2 fruit fly cellular contexts compared by ENCODE assay signal in the genomic region with DNA sequence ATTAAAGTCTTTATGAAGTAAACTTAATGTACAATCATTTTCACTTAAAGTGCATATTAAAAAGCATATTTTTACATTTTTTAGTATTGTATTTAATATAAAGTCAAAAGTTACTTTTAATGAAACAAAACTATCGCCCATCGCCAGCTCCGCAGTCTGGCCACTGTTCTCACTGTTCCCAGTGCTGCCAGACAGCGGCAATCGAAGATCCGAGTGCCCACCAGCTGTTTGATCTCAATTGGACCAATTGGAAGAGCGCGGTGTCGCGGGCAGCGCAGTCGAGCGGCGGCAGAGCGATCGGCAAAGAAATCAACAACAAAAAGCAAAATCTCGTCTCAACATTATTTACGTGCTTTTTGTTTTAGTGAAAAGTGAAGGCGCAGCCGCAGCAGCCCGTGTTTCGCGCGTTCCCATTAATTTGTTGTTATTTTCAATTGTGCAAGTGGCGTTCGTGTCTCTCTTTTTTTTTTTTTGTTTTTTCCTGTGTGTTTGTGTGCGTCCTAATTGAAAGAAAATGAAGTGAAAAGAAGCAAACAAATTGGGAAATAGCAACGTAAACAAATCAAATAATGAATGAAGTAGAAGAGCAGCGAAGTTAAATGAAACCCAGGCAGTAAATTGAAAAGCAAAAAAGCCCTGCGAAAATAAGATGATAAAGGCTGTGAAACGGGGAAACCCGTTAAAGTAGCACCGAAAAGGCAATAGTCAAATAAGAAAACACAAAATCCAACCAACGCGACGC.
A peak's percentile ranks its signal among the peaks of the same experiment; 100 is the strongest.
TF ChIP-seq lines count a peak whose summit lies in the region.

Gene rdgA (plus strand): TSS at position 264 of the 742 bp plus-strand sequence.

TF ChIP-seq in whole organism, embryonic, 481 proteins besides CTCF, POLR2A, EP300 and RAD21 (continued from another document and continues in another):
- TF ChIP-seq CG9797 (GFP tag; optimal IDR thresholded peaks at IDR 0.05; lab: Kevin White, UChicago) (no peak), CG16813 (GFP tag; IDR thresholded peaks at IDR 0.05; lab: Robert Waterston, UW; ENCODE audit: partially characterized antibody) (peak; percentile 63), Adf1 (GFP tag; IDR thresholded peaks at IDR 0.05; lab: Robert Waterston, UW) (peak; percentile 93), so (GFP tag; IDR thresholded peaks at IDR 0.05; lab: Robert Waterston, UW) (no peak), NfI (GFP tag; optimal IDR thresholded peaks at IDR 0.05; lab: Kevin White, UChicago) (peak; percentile 33), CG9215 (GFP tag; IDR thresholded peaks at IDR 0.05; lab: Robert Waterston, UW) (peak; percentile 41; the same call in 1 of the 2 replicates), Ada2b (GFP tag; IDR thresholded peaks at IDR 0.05; lab: Robert Waterston, UW) (peak; percentile 34; the same call in 1 of the 2 replicates), dm (GFP tag; optimal IDR thresholded peaks at IDR 0.05; lab: Kevin White, UChicago) (no peak), CG3065 (GFP tag; optimal IDR thresholded peaks at IDR 0.05; lab: Kevin White, UChicago) (no peak), CG33557 (GFP tag; optimal IDR thresholded peaks at IDR 0.05; lab: Kevin White, UChicago) (no peak), dmrt11E (tag; optimal IDR thresholded peaks at IDR 0.05; lab: Kevin White, UChicago) (no peak), gce (GFP tag; IDR thresholded peaks at IDR 0.05; lab: Robert Waterston, UW) (no peak), row (GFP tag; IDR thresholded peaks at IDR 0.05; lab: Robert Waterston, UW) (peak; percentile 88), Ptx1 (GFP tag; IDR thresholded peaks at IDR 0.05; lab: Robert Waterston, UW) (peak; percentile 53; the same call in 1 of the 2 replicates), CG1024 (GFP tag; IDR thresholded peaks at IDR 0.05; lab: Robert Waterston, UW) (0 out of 2 replicates have a peak, but pooled peaks have one; percentile 32), zen2 (GFP tag; IDR thresholded peaks at IDR 0.05; lab: Robert Waterston, UW; ENCODE audit: partially characterized antibody) (0 out of 3 replicates have a peak, but pooled peaks have one; percentile 34), MTF-1 (GFP tag; optimal IDR thresholded peaks at IDR 0.05; lab: Kevin White, UChicago; ENCODE audit: borderline replicate concordance) (no peak), usp (GFP tag; optimal IDR thresholded peaks at IDR 0.05; lab: Kevin White, UChicago) (no peak), CG12219 (GFP tag; optimal IDR thresholded peaks at IDR 0.05; lab: Kevin White, UChicago) (no peak), CG3838 (GFP tag; optimal IDR thresholded peaks at IDR 0.05; lab: Kevin White, UChicago) (no peak), CrebB (tag; optimal IDR thresholded peaks at IDR 0.05; lab: Kevin White, UChicago) (no peak), HLH4C (GFP tag; IDR thresholded peaks at IDR 0.05; lab: Robert Waterston, UW; ENCODE audit: partially characterized antibody) (peak; percentile 32; the same call in 1 of the 3 replicates), CG7839 (tag; optimal IDR thresholded peaks at IDR 0.05; lab: Kevin White, UChicago) (no peak), ap (GFP tag; IDR thresholded peaks at IDR 0.05; lab: Robert Waterston, UW) (no peak), zf30C (GFP tag; optimal IDR thresholded peaks at IDR 0.05; lab: Kevin White, UChicago) (no peak), Nf-YA (GFP tag; IDR thresholded peaks at IDR 0.05; lab: Robert Waterston, UW) (peak; percentile 41; the same call in 1 of the 2 replicates), CG14710 (tag; optimal IDR thresholded peaks at IDR 0.05; lab: Kevin White, UChicago) (no peak), CG14014 (GFP tag; IDR thresholded peaks at IDR 0.05; lab: Robert Waterston, UW) (0 out of 2 replicates have a peak, but pooled peaks have one; percentile 10), CG17328 (GFP tag; IDR thresholded peaks at IDR 0.05; lab: Robert Waterston, UW) (peak; percentile 41; the same call in 1 of the 2 replicates), slou (GFP tag; optimal IDR thresholded peaks at IDR 0.05; lab: Kevin White, UChicago) (no peak), CG9817 (tag; optimal IDR thresholded peaks at IDR 0.05; lab: Kevin White, UChicago) (peak; percentile 23), Optix (GFP tag; IDR thresholded peaks at IDR 0.05; lab: Robert Waterston, UW) (no peak), CG2120 (GFP tag; optimal IDR thresholded peaks at IDR 0.05; lab: Kevin White, UChicago) (peak; percentile 46), Sin3A (optimal IDR thresholded peaks at IDR 0.05; lab: Kevin White, UChicago) (no peak), eve (GFP tag; optimal IDR thresholded peaks at IDR 0.05; lab: Kevin White, UChicago) (no peak), kay (GFP tag; optimal IDR thresholded peaks at IDR 0.05; lab: Kevin White, UChicago) (no peak), CG34376 (GFP tag; optimal IDR thresholded peaks at IDR 0.05; lab: Kevin White, UChicago) (no peak), kah (GFP tag; optimal IDR thresholded peaks at IDR 0.05; lab: Kevin White, UChicago) (no peak), slp2 (GFP tag; optimal IDR thresholded peaks at IDR 0.05; lab: Kevin White, UChicago) (no peak), CG7556 (GFP tag; optimal IDR thresholded peaks at IDR 0.05; lab: Kevin White, UChicago) (no peak), CG14860 (GFP tag; IDR thresholded peaks at IDR 0.05; lab: Robert Waterston, UW; ENCODE audit: partially characterized antibody) (no peak), CG14441 (GFP tag; IDR thresholded peaks at IDR 0.05; lab: Robert Waterston, UW) (peak; percentile 59), CG11723 (GFP tag; optimal IDR thresholded peaks at IDR 0.05; lab: Kevin White, UChicago) (no peak), maf-S (GFP tag; optimal IDR thresholded peaks at IDR 0.05; lab: Kevin White, UChicago) (no peak), seq (GFP tag; IDR thresholded peaks at IDR 0.05; lab: Robert Waterston, UW) (no peak), dan (GFP tag; IDR thresholded peaks at IDR 0.05; lab: Robert Waterston, UW) (no peak), Ravus (GFP tag; IDR thresholded peaks at IDR 0.05; lab: Robert Waterston, UW) (no peak), sd (tag; optimal IDR thresholded peaks at IDR 0.05; lab: Kevin White, UChicago) (no peak), CG10366 (GFP tag; IDR thresholded peaks at IDR 0.05; lab: Robert Waterston, UW) (peak; percentile 57), lbe (GFP tag; optimal IDR thresholded peaks at IDR 0.05; lab: Kevin White, UChicago) (no peak), CG17385 (GFP tag; optimal IDR thresholded peaks at IDR 0.05; lab: Kevin White, UChicago) (no peak), Dad (GFP tag; optimal IDR thresholded peaks at IDR 0.05; lab: Kevin White, UChicago) (no peak), Fer3 (tag; optimal IDR thresholded peaks at IDR 0.05; lab: Kevin White, UChicago) (no peak), BEAF-32 (GFP tag; optimal IDR thresholded peaks at IDR 0.05; lab: Kevin White, UChicago) (peak; percentile 68), inv (GFP tag; IDR thresholded peaks at IDR 0.05; lab: Robert Waterston, UW; ENCODE audit: partially characterized antibody) (peak; percentile 57), sna (GFP tag; IDR thresholded peaks at IDR 0.05; lab: Robert Waterston, UW; ENCODE audit: partially characterized antibody) (peak; percentile 32), p53 (GFP tag; optimal IDR thresholded peaks at IDR 0.05; lab: Kevin White, UChicago) (no peak), Drgx (GFP tag; IDR thresholded peaks at IDR 0.05; lab: Robert Waterston, UW) (peak; percentile 16; the same call in 1 of the 2 replicates), ci (GFP tag; IDR thresholded peaks at IDR 0.05; lab: Robert Waterston, UW) (peak; percentile 70; the same call in 2 of the 3 replicates), sisA (GFP tag; IDR thresholded peaks at IDR 0.05; lab: Robert Waterston, UW) (peak; percentile 46)

TF ChIP-seq in whole organism, prepupa, 60 proteins besides CTCF, POLR2A, EP300 and RAD21 (continued from another document):
- peak; percentile 13 for TF ChIP-seq Hr39 (GFP tag; optimal IDR thresholded peaks at IDR 0.05; lab: Kevin White, UChicago)
- TF ChIP-seq vri (GFP tag; optimal IDR thresholded peaks at IDR 0.05; lab: Kevin White, UChicago), result no peak
- TF ChIP-seq CG3032 (tag; optimal IDR thresholded peaks at IDR 0.05; lab: Kevin White, UChicago), result no peak
- TF ChIP-seq CG10631 (GFP tag; optimal IDR thresholded peaks at IDR 0.05; lab: Kevin White, UChicago), result peak; percentile 19
- peak; percentile 46; the same call in 1 of the 3 replicates for TF ChIP-seq eg (GFP tag; IDR thresholded peaks at IDR 0.05; lab: Robert Waterston, UW)
- TF ChIP-seq CG11902 (GFP tag; optimal IDR thresholded peaks at IDR 0.05; lab: Kevin White, UChicago), result no peak
- no peak for TF ChIP-seq CG34406 (GFP tag; optimal IDR thresholded peaks at IDR 0.05; lab: Kevin White, UChicago)
- TF ChIP-seq cyc (GFP tag; optimal IDR thresholded peaks at IDR 0.05; lab: Kevin White, UChicago), result peak; percentile 0
- peak; percentile 51; the same call in 2 of the 3 replicates for TF ChIP-seq CG6163 (GFP tag; IDR thresholded peaks at IDR 0.05; lab: Robert Waterston, UW)
- no peak for TF ChIP-seq Eip75B (GFP tag; optimal IDR thresholded peaks at IDR 0.05; lab: Kevin White, UChicago)
- no peak for TF ChIP-seq Gug (GFP tag; IDR thresholded peaks at IDR 0.05; lab: Robert Waterston, UW)
- no peak for TF ChIP-seq CG8319 (GFP tag; optimal IDR thresholded peaks at IDR 0.05; lab: Kevin White, UChicago)
- TF ChIP-seq CG8632 (GFP tag; optimal IDR thresholded peaks at IDR 0.05; lab: Kevin White, UChicago), result no peak
- peak; percentile 11; the same call in 1 of the 2 replicates for TF ChIP-seq CG15336 (GFP tag; IDR thresholded peaks at IDR 0.05; lab: Robert Waterston, UW)
- TF ChIP-seq fkh (GFP tag; optimal IDR thresholded peaks at IDR 0.05; lab: Kevin White, UChicago), result peak; percentile 17
- no peak for TF ChIP-seq fd85E (GFP tag; optimal IDR thresholded peaks at IDR 0.05; lab: Kevin White, UChicago)
- peak; percentile 53 for TF ChIP-seq CG6276 (GFP tag; optimal IDR thresholded peaks at IDR 0.05; lab: Kevin White, UChicago)
- TF ChIP-seq fd59A (GFP tag; optimal IDR thresholded peaks at IDR 0.05; lab: Kevin White, UChicago), result no peak
- peak; percentile 18 for TF ChIP-seq pdm3 (GFP tag; optimal IDR thresholded peaks at IDR 0.05; lab: Kevin White, UChicago)
- no peak for TF ChIP-seq CG11762 (GFP tag; optimal IDR thresholded peaks at IDR 0.05; lab: Kevin White, UChicago; ENCODE audit: insufficient read depth)
- no peak for TF ChIP-seq CG10669 (GFP tag; optimal IDR thresholded peaks at IDR 0.05; lab: Kevin White, UChicago)
- TF ChIP-seq CG3919 (GFP tag; optimal IDR thresholded peaks at IDR 0.05; lab: Kevin White, UChicago), result no peak
- TF ChIP-seq Ets96B (tag; optimal IDR thresholded peaks at IDR 0.05; lab: Kevin White, UChicago), result no peak
- no peak for TF ChIP-seq CG6808 (GFP tag; optimal IDR thresholded peaks at IDR 0.05; lab: Kevin White, UChicago)
- peak; percentile 45; the same call in 2 of the 3 replicates for TF ChIP-seq CG8119 (GFP tag; IDR thresholded peaks at IDR 0.05; lab: Robert Waterston, UW)
- peak; percentile 1 for TF ChIP-seq esn (GFP tag; optimal IDR thresholded peaks at IDR 0.05; lab: Kevin White, UChicago)
- TF ChIP-seq Hr4 (GFP tag; optimal IDR thresholded peaks at IDR 0.05; lab: Kevin White, UChicago), result peak; percentile 2
- TF ChIP-seq Eip78C (GFP tag; lab: Kevin White, UChicago), result peak; percentile 53
- peak; percentile 20 for TF ChIP-seq OdsH (GFP tag; optimal IDR thresholded peaks at IDR 0.05; lab: Kevin White, UChicago)
- TF ChIP-seq dsx (GFP tag; optimal IDR thresholded peaks at IDR 0.05; lab: Kevin White, UChicago; ENCODE audit: poor library complexity, severe bottlenecking), result no peak
- no peak for TF ChIP-seq CG11294 (GFP tag; IDR thresholded peaks at IDR 0.05; lab: Robert Waterston, UW)
- TF ChIP-seq topi (GFP tag; optimal IDR thresholded peaks at IDR 0.05; lab: Kevin White, UChicago), result no peak
- no peak for TF ChIP-seq CG6854 (GFP tag; optimal IDR thresholded peaks at IDR 0.05; lab: Kevin White, UChicago)
- no peak for TF ChIP-seq CG4318 (GFP tag; optimal IDR thresholded peaks at IDR 0.05; lab: Kevin White, UChicago)
- TF ChIP-seq CG16779 (tag; optimal IDR thresholded peaks at IDR 0.05; lab: Kevin White, UChicago), result no peak
- no peak for TF ChIP-seq achi (GFP tag; optimal IDR thresholded peaks at IDR 0.05; lab: Kevin White, UChicago)
- peak; percentile 20 for TF ChIP-seq lz (GFP tag; optimal IDR thresholded peaks at IDR 0.05; lab: Kevin White, UChicago)
- no peak for TF ChIP-seq dac (GFP tag; optimal IDR thresholded peaks at IDR 0.05; lab: Kevin White, UChicago)
- TF ChIP-seq Blimp-1 (GFP tag; optimal IDR thresholded peaks at IDR 0.05; lab: Kevin White, UChicago), result no peak
